5 fruit fly cellular contexts compared by ENCODE assay signal in the genomic region with DNA sequence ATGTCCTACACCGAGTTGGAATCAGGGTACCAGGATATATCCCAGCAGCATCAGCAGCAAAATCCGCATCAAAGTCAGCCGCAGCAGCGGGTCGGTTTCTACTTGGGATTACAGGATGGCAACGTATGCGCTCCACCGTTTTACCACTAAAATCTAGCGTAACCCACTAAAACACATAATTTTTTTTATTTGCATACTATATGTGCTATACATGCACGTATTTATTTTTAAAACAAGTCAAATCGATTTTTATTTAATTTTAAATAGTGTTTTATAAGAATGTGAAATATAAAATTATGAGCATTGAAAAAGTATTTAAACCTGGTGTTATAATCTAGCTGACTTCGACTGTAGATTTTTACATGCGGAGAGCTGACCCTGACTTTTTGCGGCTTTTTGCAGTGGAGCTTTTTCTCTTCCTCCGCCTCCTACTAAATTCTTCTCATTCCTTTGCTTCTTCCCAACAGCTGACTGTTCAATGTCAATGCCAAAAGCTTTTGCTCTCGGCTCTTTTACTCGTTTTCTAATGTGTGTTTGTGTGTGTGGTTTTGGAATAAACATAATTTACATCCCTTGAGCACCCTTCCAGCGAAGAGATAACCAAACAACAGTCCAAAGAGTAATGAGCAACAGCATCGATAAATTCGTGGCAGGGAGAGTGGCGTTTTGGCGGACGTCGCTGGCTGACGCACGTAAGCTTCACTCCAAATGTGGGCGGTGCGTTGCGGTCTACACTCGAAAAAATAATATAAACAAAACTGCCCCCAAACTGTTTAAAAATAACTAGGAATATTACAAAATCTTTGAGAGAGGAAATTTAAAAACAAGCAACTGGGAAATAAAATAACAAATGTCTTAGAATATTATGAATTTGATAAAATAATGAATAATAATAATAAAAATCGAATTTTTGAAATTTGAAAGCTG.
TF ChIP-seq lines count a peak whose summit lies in the region.

No protein-coding gene starts in this region.

- no peak for TF ChIP-seq CTCF in whole organism, embryonic (GFP tag; optimal IDR thresholded peaks at IDR 0.05; lab: Kevin White, UChicago)

TF ChIP-seq in whole organism, adult, 20 proteins besides CTCF, POLR2A, EP300 and RAD21:
- no peak for TF ChIP-seq pad (GFP tag; optimal IDR thresholded peaks at IDR 0.05; lab: Kevin White, UChicago)
- TF ChIP-seq Hr96 (GFP tag; optimal IDR thresholded peaks at IDR 0.05; lab: Kevin White, UChicago): no peak
- TF ChIP-seq CG11617 (GFP tag; optimal IDR thresholded peaks at IDR 0.05; lab: Kevin White, UChicago): no peak
- no peak for TF ChIP-seq Clk (GFP tag; optimal IDR thresholded peaks at IDR 0.05; lab: Kevin White, UChicago)
- peak; percentile 38 for TF ChIP-seq CG14711 (tag; optimal IDR thresholded peaks at IDR 0.05; lab: Kevin White, UChicago)
- no peak for TF ChIP-seq Crg-1 (GFP tag; optimal IDR thresholded peaks at IDR 0.05; lab: Kevin White, UChicago)
- peak; percentile 11 for TF ChIP-seq cic (GFP tag; optimal IDR thresholded peaks at IDR 0.05; lab: Kevin White, UChicago)
- TF ChIP-seq CG7101 (tag; optimal IDR thresholded peaks at IDR 0.05; lab: Kevin White, UChicago): peak; percentile 9
- TF ChIP-seq tj (GFP tag; optimal IDR thresholded peaks at IDR 0.05; lab: Kevin White, UChicago): peak; percentile 27
- TF ChIP-seq Mnt (GFP tag; optimal IDR thresholded peaks at IDR 0.05; lab: Kevin White, UChicago): no peak
- peak; percentile 89 for TF ChIP-seq kay (GFP tag; lab: Kevin White, UChicago; ENCODE audit: borderline replicate concordance)
- no peak for TF ChIP-seq CG7045 (GFP tag; optimal IDR thresholded peaks at IDR 0.05; lab: Kevin White, UChicago)

TF ChIP-seq in whole organism, embryonic, 481 proteins besides CTCF, POLR2A, EP300 and RAD21 (continues in another document):
- TF ChIP-seq HLH54F (GFP tag; optimal IDR thresholded peaks at IDR 0.05; lab: Kevin White, UChicago) (no peak), p53 (GFP tag; optimal IDR thresholded peaks at IDR 0.05; lab: Kevin White, UChicago) (no peak), Blimp-1 (GFP tag; optimal IDR thresholded peaks at IDR 0.05; lab: Kevin White, UChicago) (peak; percentile 33), CG18011 (GFP tag; optimal IDR thresholded peaks at IDR 0.05; lab: Kevin White, UChicago) (peak; percentile 0), CG14965 (GFP tag; optimal IDR thresholded peaks at IDR 0.05; lab: Kevin White, UChicago; ENCODE audit: borderline replicate concordance) (no peak), CG4854 (GFP tag; optimal IDR thresholded peaks at IDR 0.05; lab: Kevin White, UChicago) (no peak), knrl (GFP tag; IDR thresholded peaks at IDR 0.05; lab: Robert Waterston, UW; ENCODE audit: partially characterized antibody) (no peak), Fer2 (tag; optimal IDR thresholded peaks at IDR 0.05; lab: Kevin White, UChicago) (no peak), Mad (GFP tag; optimal IDR thresholded peaks at IDR 0.05; lab: Kevin White, UChicago) (no peak), hb (GFP tag; IDR thresholded peaks at IDR 0.05; lab: Robert Waterston, UW; ENCODE audit: partially characterized antibody) (no peak), Six4 (GFP tag; optimal IDR thresholded peaks at IDR 0.05; lab: Kevin White, UChicago) (no peak), fd96Cb (tag; optimal IDR thresholded peaks at IDR 0.05; lab: Kevin White, UChicago) (peak; percentile 52), BEAF-32 (GFP tag; optimal IDR thresholded peaks at IDR 0.05; lab: Kevin White, UChicago) (no peak), az2 (GFP tag; optimal IDR thresholded peaks at IDR 0.05; lab: Kevin White, UChicago) (no peak), Opbp (GFP tag; IDR thresholded peaks at IDR 0.05; lab: Robert Waterston, UW; ENCODE audit: partially characterized antibody) (no peak), sens-2 (GFP tag; IDR thresholded peaks at IDR 0.05; lab: Robert Waterston, UW) (no peak), Rfx (GFP tag; IDR thresholded peaks at IDR 0.05; lab: Robert Waterston, UW) (peak; percentile 73)

TF ChIP-seq in whole organism, prepupa, 60 proteins besides CTCF, POLR2A, EP300 and RAD21 (continues in another document):
- TF ChIP-seq CG6792 (GFP tag; optimal IDR thresholded peaks at IDR 0.05; lab: Kevin White, UChicago) (no peak), acj6 (GFP tag; optimal IDR thresholded peaks at IDR 0.05; lab: Kevin White, UChicago) (peak; percentile 30), dsx (GFP tag; optimal IDR thresholded peaks at IDR 0.05; lab: Kevin White, UChicago; ENCODE audit: poor library complexity, severe bottlenecking) (no peak), Smox (GFP tag; optimal IDR thresholded peaks at IDR 0.05; lab: Kevin White, UChicago) (no peak), CG6276 (GFP tag; optimal IDR thresholded peaks at IDR 0.05; lab: Kevin White, UChicago) (peak; percentile 16), Ets96B (tag; optimal IDR thresholded peaks at IDR 0.05; lab: Kevin White, UChicago) (peak; percentile 43), OdsH (GFP tag; optimal IDR thresholded peaks at IDR 0.05; lab: Kevin White, UChicago) (peak; percentile 1), topi (GFP tag; optimal IDR thresholded peaks at IDR 0.05; lab: Kevin White, UChicago) (peak; percentile 16), spab (GFP tag; optimal IDR thresholded peaks at IDR 0.05; lab: Kevin White, UChicago) (peak; percentile 13), fkh (GFP tag; optimal IDR thresholded peaks at IDR 0.05; lab: Kevin White, UChicago) (no peak), CG11902 (GFP tag; optimal IDR thresholded peaks at IDR 0.05; lab: Kevin White, UChicago) (no peak), CG6163 (GFP tag; IDR thresholded peaks at IDR 0.05; lab: Robert Waterston, UW) (peak; percentile 53; the same call in 2 of the 3 replicates), dac (GFP tag; optimal IDR thresholded peaks at IDR 0.05; lab: Kevin White, UChicago) (no peak), Blimp-1 (GFP tag; optimal IDR thresholded peaks at IDR 0.05; lab: Kevin White, UChicago) (no peak), Sox14 (GFP tag; optimal IDR thresholded peaks at IDR 0.05; lab: Kevin White, UChicago) (no peak), salr (GFP tag; optimal IDR thresholded peaks at IDR 0.05; lab: Kevin White, UChicago) (no peak), pdm3 (GFP tag; optimal IDR thresholded peaks at IDR 0.05; lab: Kevin White, UChicago) (peak; percentile 10), Lpt (GFP tag; optimal IDR thresholded peaks at IDR 0.05; lab: Kevin White, UChicago) (no peak)

TF ChIP-seq in whole organism, pupa, 21 proteins besides CTCF, POLR2A, EP300 and RAD21:
- peak; percentile 25 for TF ChIP-seq Snoo (tag; optimal IDR thresholded peaks at IDR 0.05; lab: Kevin White, UChicago)
- peak; percentile 57 for TF ChIP-seq CG8159 (tag; optimal IDR thresholded peaks at IDR 0.05; lab: Kevin White, UChicago)
- peak; percentile 27 for TF ChIP-seq CG8301 (tag; optimal IDR thresholded peaks at IDR 0.05; lab: Kevin White, UChicago)
- TF ChIP-seq CG4496 (GFP tag; IDR thresholded peaks at IDR 0.05; lab: Robert Waterston, UW): 0 out of 3 replicates have a peak, but pooled peaks have one; percentile 11
- TF ChIP-seq gl (tag; optimal IDR thresholded peaks at IDR 0.05; lab: Kevin White, UChicago): no peak
- TF ChIP-seq CG15710 (tag; optimal IDR thresholded peaks at IDR 0.05; lab: Kevin White, UChicago): peak; percentile 30
- no peak for TF ChIP-seq Pif1B (GFP tag; optimal IDR thresholded peaks at IDR 0.05; lab: Kevin White, UChicago)
- TF ChIP-seq EcR (GFP tag; optimal IDR thresholded peaks at IDR 0.05; lab: Kevin White, UChicago): peak; percentile 16
- no peak for TF ChIP-seq Ets98B (GFP tag; IDR thresholded peaks at IDR 0.05; lab: Robert Waterston, UW)
- TF ChIP-seq CG10348 (GFP tag; IDR thresholded peaks at IDR 0.05; lab: Robert Waterston, UW): no peak
- 0 out of 2 replicates have a peak, but pooled peaks have one; percentile 20 for TF ChIP-seq CG12605 (GFP tag; IDR thresholded peaks at IDR 0.05; lab: Robert Waterston, UW)
- peak; percentile 32 for TF ChIP-seq CG9948 (tag; optimal IDR thresholded peaks at IDR 0.05; lab: Kevin White, UChicago)
- TF ChIP-seq D1 (tag; optimal IDR thresholded peaks at IDR 0.05; lab: Kevin White, UChicago): no peak
- TF ChIP-seq CG14655 (GFP tag; optimal IDR thresholded peaks at IDR 0.05; lab: Kevin White, UChicago): peak; percentile 49
- peak; percentile 40 for TF ChIP-seq CG17806 (tag; optimal IDR thresholded peaks at IDR 0.05; lab: Kevin White, UChicago)

TF ChIP-seq in whole organism, wandering third instar larva, 38 proteins besides CTCF, POLR2A, EP300 and RAD21 (continues in another document):
- TF ChIP-seq ey (GFP tag; optimal IDR thresholded peaks at IDR 0.05; lab: Kevin White, UChicago): no peak
- no peak for TF ChIP-seq Jra (GFP tag; optimal IDR thresholded peaks at IDR 0.05; lab: Kevin White, UChicago)
- TF ChIP-seq Rel (GFP tag; optimal IDR thresholded peaks at IDR 0.05; lab: Kevin White, UChicago): no peak
- TF ChIP-seq Rel (tag; optimal IDR thresholded peaks at IDR 0.05; lab: Kevin White, UChicago): no peak
- TF ChIP-seq usp (GFP tag; optimal IDR thresholded peaks at IDR 0.05; lab: Kevin White, UChicago): no peak
- TF ChIP-seq fru (GFP tag; optimal IDR thresholded peaks at IDR 0.05; lab: Kevin White, UChicago): peak; percentile 35
- no peak for TF ChIP-seq Dif (GFP tag; optimal IDR thresholded peaks at IDR 0.05; lab: Kevin White, UChicago; ENCODE audit: partially characterized antibody)
- peak; percentile 17 for TF ChIP-seq OdsH (GFP tag; optimal IDR thresholded peaks at IDR 0.05; lab: Kevin White, UChicago)
- no peak for TF ChIP-seq CG9705 (GFP tag; optimal IDR thresholded peaks at IDR 0.05; lab: Kevin White, UChicago)
- TF ChIP-seq sage (GFP tag; optimal IDR thresholded peaks at IDR 0.05; lab: Kevin White, UChicago): no peak
- no peak for TF ChIP-seq sv (GFP tag; optimal IDR thresholded peaks at IDR 0.05; lab: Kevin White, UChicago)
- peak; percentile 18 for TF ChIP-seq brk (GFP tag; optimal IDR thresholded peaks at IDR 0.05; lab: Kevin White, UChicago)
- TF ChIP-seq CrebA (GFP tag; optimal IDR thresholded peaks at IDR 0.05; lab: Kevin White, UChicago; ENCODE audit: borderline replicate concordance): peak; percentile 47
- TF ChIP-seq psq (GFP tag; optimal IDR thresholded peaks at IDR 0.05; lab: Kevin White, UChicago): peak; percentile 8
- TF ChIP-seq HLH106 (tag; optimal IDR thresholded peaks at IDR 0.05; lab: Kevin White, UChicago): peak; percentile 48
- no peak for TF ChIP-seq Sp1 (GFP tag; optimal IDR thresholded peaks at IDR 0.05; lab: Kevin White, UChicago)
- TF ChIP-seq Vsx2 (GFP tag; optimal IDR thresholded peaks at IDR 0.05; lab: Kevin White, UChicago; ENCODE audit: partially characterized antibody): no peak
- peak; percentile 41 for TF ChIP-seq woc (GFP tag; optimal IDR thresholded peaks at IDR 0.05; lab: Kevin White, UChicago)
- no peak for TF ChIP-seq Hr83 (GFP tag; optimal IDR thresholded peaks at IDR 0.05; lab: Kevin White, UChicago; ENCODE audit: poor library complexity, severe bottlenecking)
- TF ChIP-seq dsf (GFP tag; optimal IDR thresholded peaks at IDR 0.05; lab: Kevin White, UChicago; ENCODE audit: borderline replicate concordance): no peak
- no peak for TF ChIP-seq dmrt93B (GFP tag; optimal IDR thresholded peaks at IDR 0.05; lab: Kevin White, UChicago)
- TF ChIP-seq rgr (GFP tag; optimal IDR thresholded peaks at IDR 0.05; lab: Kevin White, UChicago): peak; percentile 30
- no peak for TF ChIP-seq Myc (optimal IDR thresholded peaks at IDR 0.05; lab: Kevin White, UChicago)
- peak in 1 of 2 experiments; percentile 30 for TF ChIP-seq foxo (GFP tag; optimal IDR thresholded peaks at IDR 0.05; lab: Kevin White, UChicago)
